Worm (Caenorhabditis elegans) whole organism, L2 larva: ENCODE results near the gene R13A1.1.

ENCODE experiments used
- F13H6.1 ChIP-seq: sonication (generic microtip); optimal IDR thresholded peaks from 2 replicates; lab custom pipeline; 2016; ENCODE audit warnings: missing genetic modification characterization, missing compliant biosample characterization
- R02D3.7 ChIP-seq: fragments of 150-350 bp; optimal IDR thresholded peaks from 2 replicates; lab custom pipeline; 2014; ENCODE audit warnings: missing biosample characterization, missing genetic modification characterization
- alr-1 ChIP-seq: fragments of 150-350 bp; optimal IDR thresholded peaks from 2 replicates; lab custom pipeline; 2014; ENCODE audit warnings: missing biosample characterization, missing genetic modification characterization
- blmp-1 ChIP-seq: sonication (generic microtip); optimal IDR thresholded peaks from 2 replicates; lab custom pipeline; 2017; ENCODE audit warnings: missing genetic modification characterization, mild to moderate bottlenecking, missing compliant biosample characterization, antibody characterized with exemption, moderate library complexity; ENCODE audit not compliant: insufficient read depth
- ceh-16 ChIP-seq: fragments of 150-350 bp; optimal IDR thresholded peaks from 2 replicates; lab custom pipeline; 2014; ENCODE audit warnings: missing biosample characterization, missing genetic modification characterization
- ceh-82 ChIP-seq: fragments of 150-350 bp; optimal IDR thresholded peaks from 2 replicates; lab custom pipeline; 2014; ENCODE audit warnings: missing biosample characterization, missing genetic modification characterization
- dmd-4 ChIP-seq: sonication (generic microtip); optimal IDR thresholded peaks from 2 replicates; lab custom pipeline; 2017; ENCODE audit warnings: missing biosample characterization, missing genetic modification characterization
- fos-1 ChIP-seq: fragments of 150-350 bp; optimal IDR thresholded peaks from 2 replicates; lab custom pipeline; 2014; ENCODE audit warnings: missing biosample characterization, missing genetic modification characterization
- gmeb-1 ChIP-seq: fragments of 150-350 bp; optimal IDR thresholded peaks from 2 replicates; lab custom pipeline; 2014; ENCODE audit warnings: missing biosample characterization, missing genetic modification characterization
- lin-13 ChIP-seq: fragments of 150-350 bp; optimal IDR thresholded peaks from 2 replicates; lab custom pipeline; 2014; ENCODE audit warnings: missing biosample characterization, missing genetic modification reagents, missing genetic modification characterization
- lin-39 ChIP-seq: fragments of 150-350 bp; optimal IDR thresholded peaks from 2 replicates; lab custom pipeline; 2014; ENCODE audit warnings: missing biosample characterization, missing genetic modification reagents, missing genetic modification characterization
- lsy-2 ChIP-seq, 2 experiments: fragments of 150-350 bp in 1 of 2; sonication (generic microtip) in 1 of 2; optimal IDR thresholded peaks; 2 replicates each; lab custom pipeline; 2014 to 2017; ENCODE audit warnings: missing biosample characterization in 2 of 2, missing genetic modification characterization in 2 of 2
- nhr-10 ChIP-seq: sonication (generic microtip); optimal IDR thresholded peaks from 2 replicates; lab custom pipeline; 2017; ENCODE audit warnings: missing biosample characterization, missing genetic modification characterization
- nhr-11 ChIP-seq: fragments of 150-350 bp; optimal IDR thresholded peaks from 2 replicates; lab custom pipeline; 2014; ENCODE audit warnings: missing biosample characterization, missing genetic modification characterization
- nhr-12 ChIP-seq: fragments of 150-350 bp; optimal IDR thresholded peaks from 2 replicates; lab custom pipeline; 2014; ENCODE audit warnings: missing biosample characterization, missing genetic modification characterization
- nhr-129 ChIP-seq: fragments of 150-350 bp; optimal IDR thresholded peaks from 2 replicates; lab custom pipeline; 2014; ENCODE audit warnings: missing biosample characterization, missing genetic modification characterization
- nhr-23 ChIP-seq: fragments of 150-350 bp; optimal IDR thresholded peaks from 2 replicates; lab custom pipeline; 2014; ENCODE audit warnings: missing biosample characterization, missing genetic modification reagents, missing genetic modification characterization
- nhr-25 ChIP-seq: fragments of 150-350 bp; sonication (generic microtip); optimal IDR thresholded peaks from 3 replicates; lab custom pipeline; 2014; ENCODE audit warnings: missing biosample characterization, missing genetic modification characterization
- nhr-6 ChIP-seq: fragments of 150-350 bp; optimal IDR thresholded peaks from 2 replicates; lab custom pipeline; 2014; ENCODE audit warnings: missing biosample characterization, missing genetic modification characterization
- nhr-77 ChIP-seq: fragments of 150-350 bp; optimal IDR thresholded peaks from 2 replicates; lab custom pipeline; 2014; ENCODE audit warnings: missing biosample characterization, missing genetic modification characterization
- sem-4 ChIP-seq: fragments of 150-350 bp; optimal IDR thresholded peaks from 2 replicates; lab custom pipeline; 2014; ENCODE audit warnings: missing biosample characterization, missing genetic modification reagents, missing genetic modification characterization
- skn-1 ChIP-seq: sonication (generic microtip); optimal IDR thresholded peaks from 2 replicates; lab custom pipeline; 2017; ENCODE audit warnings: missing biosample characterization, missing genetic modification characterization
- sma-9 ChIP-seq, 2 experiments: fragments of 150-350 bp in 1 of 2; sonication (generic microtip) in 1 of 2; optimal IDR thresholded peaks; 2 replicates each; lab custom pipeline; 2014 to 2016; ENCODE audit warnings: missing genetic modification characterization in 2 of 2, mild to moderate bottlenecking in 1 of 2, missing biosample characterization in 1 of 2, missing compliant biosample characterization in 1 of 2, missing genetic modification reagents in 1 of 2, moderate library complexity in 1 of 2
- snpc-4 ChIP-seq: fragments of 150-350 bp; optimal IDR thresholded peaks from 2 replicates; lab custom pipeline; 2014; ENCODE audit warnings: missing biosample characterization, missing genetic modification characterization
- unc-39 ChIP-seq: fragments of 150-350 bp; optimal IDR thresholded peaks from 2 replicates; lab custom pipeline; 2014; ENCODE audit warnings: missing biosample characterization, missing genetic modification characterization
- unc-55 ChIP-seq: fragments of 150-350 bp; sonication (generic microtip); optimal IDR thresholded peaks from 3 replicates; lab custom pipeline; 2014; ENCODE audit warnings: missing biosample characterization, missing genetic modification reagents, missing genetic modification characterization
- unc-62 ChIP-seq: fragments of 150-350 bp; optimal IDR thresholded peaks from 2 replicates; lab custom pipeline; 2014; ENCODE audit warnings: missing biosample characterization, missing genetic modification reagents, missing genetic modification characterization
- zag-1 ChIP-seq: fragments of 150-350 bp; optimal IDR thresholded peaks from 2 replicates; lab custom pipeline; 2014; ENCODE audit warnings: missing biosample characterization, missing genetic modification characterization
- ztf-11 ChIP-seq: sonication (generic microtip); optimal IDR thresholded peaks from 2 replicates; lab custom pipeline; 2017; ENCODE audit warnings: missing biosample characterization, missing genetic modification characterization
- ztf-4 ChIP-seq: fragments of 150-350 bp; optimal IDR thresholded peaks from 2 replicates; lab custom pipeline; 2014; ENCODE audit warnings: missing biosample characterization, missing genetic modification characterization

R13A1.1 gene

DNA sequence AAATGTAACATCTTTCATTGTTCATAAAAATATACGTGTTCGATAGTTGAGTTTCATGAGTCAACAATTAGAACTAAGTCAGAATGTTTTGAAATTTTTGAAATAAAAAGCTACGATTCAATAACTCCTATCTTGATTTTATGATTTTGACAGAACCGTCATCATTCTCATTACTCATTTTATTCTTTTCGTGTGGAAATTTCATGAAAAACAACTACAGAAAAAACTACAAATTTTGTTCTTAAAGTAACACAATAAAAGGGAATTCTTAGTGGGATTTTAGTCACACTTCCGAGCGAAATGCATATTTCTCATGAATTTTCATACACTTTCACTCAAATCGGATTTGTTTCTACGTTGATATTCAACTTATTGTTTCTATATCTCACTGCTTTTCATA is 43.0 kb upstream of the R13A1.1 start, which contains the start of gene str-44:
Gene str-44, plus strand, starts transcription at position 301 of the 400 bp plus-strand sequence.
- TF ChIP-seq blmp-1 (tag; lab: Kevin White, UChicago) (no peak), ceh-16 (tag; lab: Kevin White, UChicago) (no peak), unc-55 (GFP tag; lab: Kevin White, UChicago) (no peak), ztf-4 (no peak), ceh-82 (no peak), lsy-2 (tag; optimal IDR thresholded peaks at IDR 0.05; lab: Kevin White, UChicago) (no peak)

DNA sequence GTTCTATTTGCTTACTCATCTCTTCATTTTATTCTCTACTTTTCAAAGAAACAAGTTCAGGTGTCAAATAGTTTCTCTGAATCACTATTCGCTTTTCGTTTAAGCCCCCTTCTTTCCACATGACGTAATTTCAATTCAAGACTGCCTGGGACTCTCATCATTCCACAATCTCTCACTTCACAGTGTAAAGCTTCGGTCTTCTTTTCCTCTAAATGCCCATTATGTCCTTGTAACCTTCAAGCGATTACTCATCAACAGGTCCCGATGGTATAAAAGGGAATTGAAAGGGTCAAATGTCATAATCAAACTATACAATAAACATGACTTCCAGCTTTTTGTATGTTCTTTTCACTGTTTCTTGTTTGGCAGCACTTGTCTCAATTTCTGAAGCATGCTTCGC is 40.9 kb upstream of the R13A1.1 start, which contains the start of gene C42D4.3:
Gene C42D4.3, plus strand, starts transcription at position 298 of the 400 bp plus-strand sequence.
- peak; percentile 86 for TF ChIP-seq nhr-25
- TF ChIP-seq ceh-16 (tag; lab: Kevin White, UChicago) = no peak
- TF ChIP-seq sem-4 (tag; lab: Kevin White, UChicago) = no peak
- TF ChIP-seq fos-1 (tag; lab: Kevin White, UChicago) = peak; percentile 52
- TF ChIP-seq alr-1 (tag; lab: Kevin White, UChicago) = no peak

DNA sequence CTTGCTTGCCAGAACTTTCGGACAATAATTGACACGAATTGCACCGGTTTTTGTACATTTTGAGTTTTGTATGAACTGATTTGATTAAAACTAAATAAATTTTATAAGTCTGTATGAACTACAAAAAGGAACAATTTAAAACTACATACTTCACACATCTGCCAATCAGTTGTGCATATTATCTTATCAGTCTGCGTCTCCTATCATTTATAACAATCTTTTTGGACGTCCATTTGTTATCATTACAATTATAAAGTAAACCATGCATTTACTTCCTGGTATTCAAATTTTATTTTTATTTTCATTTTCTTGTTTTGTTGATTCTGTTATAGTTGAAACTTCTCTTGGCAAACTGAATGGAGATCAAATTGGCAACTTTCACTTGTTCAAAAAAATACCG is 39.5 kb upstream of the R13A1.1 start, which contains the start of gene cest-10:
Gene cest-10, plus strand, starts transcription at position 254 of the 400 bp plus-strand sequence.
- TF ChIP-seq fos-1 (tag; lab: Kevin White, UChicago) = peak; percentile 65
- TF ChIP-seq dmd-4 (tag; lab: Kevin White, UChicago) = no peak
- TF ChIP-seq sma-9 (GFP tag; optimal IDR thresholded peaks at IDR 0.05; lab: Kevin White, UChicago) = peak; percentile 29
- no peak for TF ChIP-seq sma-9 (tag; optimal IDR thresholded peaks at IDR 0.05; lab: Kevin White, UChicago)
- peak; percentile 40 for TF ChIP-seq nhr-25
- TF ChIP-seq nhr-11 (tag; lab: Kevin White, UChicago) = no peak
- TF ChIP-seq blmp-1 (tag; lab: Kevin White, UChicago) = peak; percentile 9

DNA sequence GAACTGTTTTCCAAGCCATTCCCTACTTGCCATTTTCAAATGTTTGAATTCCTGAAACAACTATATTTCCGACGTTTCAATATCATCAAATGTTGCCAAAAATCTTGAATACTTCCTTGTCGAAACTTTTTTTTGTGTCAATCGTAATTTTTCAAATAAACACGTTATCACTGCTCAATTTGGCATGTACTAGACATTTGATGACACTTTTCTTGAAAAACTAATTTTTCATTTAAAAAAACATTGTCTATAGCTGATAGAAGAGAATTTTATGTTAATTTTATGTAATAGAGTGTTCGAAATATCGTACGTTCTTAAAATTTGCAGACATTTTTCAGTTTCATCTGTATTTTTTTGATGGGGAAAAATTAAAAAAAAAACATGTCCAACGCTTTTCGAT is 37.0 kb upstream of the R13A1.1 start:
- TF ChIP-seq ztf-11 (tag; lab: Kevin White, UChicago) (no peak), nhr-11 (tag; lab: Kevin White, UChicago) (no peak), unc-62 (GFP tag; lab: Kevin White, UChicago) (no peak), zag-1 (no peak), lsy-2 (tag; optimal IDR thresholded peaks at IDR 0.05; lab: Kevin White, UChicago) (no peak), snpc-4 (tag; lab: Kevin White, UChicago) (no peak), fos-1 (tag; lab: Kevin White, UChicago) (no peak), R02D3.7 (no peak)

DNA sequence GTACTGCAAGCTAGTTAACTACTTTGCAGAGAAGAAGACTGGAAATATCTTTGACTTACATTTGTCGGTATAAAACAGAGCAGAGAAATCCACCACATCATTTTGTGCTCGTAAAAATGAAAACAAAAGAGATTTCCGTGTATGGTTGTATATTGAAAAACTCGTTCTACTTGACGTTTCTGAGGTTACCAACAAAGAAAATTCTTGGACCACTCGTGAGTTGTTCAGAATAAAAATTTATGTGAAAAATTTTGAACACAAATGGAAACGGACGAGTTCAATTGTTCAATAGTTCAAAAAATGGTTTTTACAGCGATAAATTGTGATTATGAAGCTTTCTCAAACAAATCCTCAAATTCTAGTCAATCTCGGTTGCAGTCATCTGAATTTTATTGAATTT is 35.2 kb upstream of the R13A1.1 start, which contains the start of gene clec-179:
Gene clec-179, minus strand, starts transcription at position 101 of the 400 bp plus-strand sequence.
- no peak for TF ChIP-seq skn-1
- TF ChIP-seq nhr-12 = no peak
- TF ChIP-seq nhr-129 = no peak
- TF ChIP-seq lin-13 (GFP tag; lab: Kevin White, UChicago) = no peak
- no peak for TF ChIP-seq snpc-4 (tag; lab: Kevin White, UChicago)
- no peak for TF ChIP-seq F13H6.1 (tag; lab: Kevin White, UChicago)
- no peak for TF ChIP-seq dmd-4 (tag; lab: Kevin White, UChicago)
- no peak for TF ChIP-seq ztf-4
- no peak for TF ChIP-seq nhr-6 (tag; lab: Kevin White, UChicago)
- no peak for TF ChIP-seq unc-39 (tag; lab: Kevin White, UChicago)
- no peak for TF ChIP-seq ceh-16 (tag; lab: Kevin White, UChicago)

DNA sequence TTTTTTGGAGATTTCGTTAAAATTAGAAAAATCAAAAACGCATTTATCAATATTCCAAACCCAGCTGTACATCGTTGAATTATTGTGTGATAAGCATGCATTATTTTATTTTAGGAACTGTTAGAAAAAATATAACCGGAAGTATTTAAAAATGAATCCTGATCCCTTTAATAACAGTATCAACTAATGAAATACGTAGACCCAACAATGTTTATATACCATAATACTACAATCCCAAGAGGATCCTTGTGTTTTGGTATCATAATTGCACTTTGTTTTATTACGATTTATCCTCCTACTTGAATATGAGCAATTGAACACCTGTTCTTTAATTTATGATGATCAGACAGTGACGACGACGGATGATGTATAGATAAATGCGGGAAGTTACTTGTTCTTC is 33.1 kb upstream of the R13A1.1 start, which contains the start of gene str-249:
Gene str-249, minus strand, starts transcription at position 101 of the 400 bp plus-strand sequence.
- TF ChIP-seq nhr-77 = no peak
- no peak for TF ChIP-seq ceh-16 (tag; lab: Kevin White, UChicago)
- TF ChIP-seq ztf-11 (tag; lab: Kevin White, UChicago) = no peak
- TF ChIP-seq nhr-129 = no peak
- no peak for TF ChIP-seq dmd-4 (tag; lab: Kevin White, UChicago)

DNA sequence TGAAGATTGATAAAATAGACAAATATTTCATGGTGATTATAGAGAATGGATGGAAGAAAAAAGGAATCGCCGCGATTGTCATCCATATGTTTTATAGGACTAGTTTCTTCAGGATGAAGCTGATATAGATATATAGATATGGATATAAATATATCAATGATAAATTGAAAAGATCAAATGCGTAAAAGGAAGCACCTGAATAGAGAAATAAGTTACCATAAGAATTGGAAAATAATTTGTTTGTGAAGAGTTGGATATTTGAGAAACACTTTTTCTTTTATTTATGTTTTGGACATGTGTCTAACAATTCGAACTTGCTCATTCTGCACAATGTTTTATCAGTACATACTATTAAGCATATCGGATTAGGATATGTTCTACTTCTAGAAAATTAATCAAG is 31.8 kb upstream of the R13A1.1 start, which contains the start of gene C42D4.13:
Gene C42D4.13, minus strand, starts transcription at position 101 of the 400 bp plus-strand sequence.
- TF ChIP-seq gmeb-1 (tag; lab: Kevin White, UChicago) (no peak), sma-9 (GFP tag; optimal IDR thresholded peaks at IDR 0.05; lab: Kevin White, UChicago) (no peak), sma-9 (tag; optimal IDR thresholded peaks at IDR 0.05; lab: Kevin White, UChicago) (no peak), lin-39 (no peak), nhr-10 (no peak), nhr-11 (tag; lab: Kevin White, UChicago) (no peak), nhr-23 (tag; lab: Kevin White, UChicago) (no peak)
